Worm (Caenorhabditis elegans): ENCODE measurements around the gene F49C12.15.

DNA sequence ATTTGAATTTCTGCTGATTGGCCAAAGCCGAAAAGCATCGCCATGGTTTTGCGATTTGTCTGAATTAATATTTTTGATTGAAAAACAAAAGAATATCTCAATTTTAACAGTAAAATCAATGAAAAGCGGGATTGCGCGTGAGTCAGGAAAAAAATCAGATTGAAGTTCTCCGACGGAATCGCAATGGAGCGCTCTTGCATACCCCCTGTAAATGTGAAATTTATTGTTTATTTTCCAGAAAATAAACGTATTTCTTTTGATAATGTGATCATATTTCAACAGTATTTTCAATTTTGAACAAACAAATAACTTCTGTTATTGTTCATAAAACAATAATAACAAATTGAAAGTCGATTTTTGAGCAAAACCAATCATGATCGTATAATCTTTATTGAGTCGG lies 17.3 kb downstream of the F49C12.15 start, which contains the start of gene vps-26:
- TF ChIP-seq nhr-28 (tag; optimal IDR thresholded peaks at IDR 0.05) (no peak), unc-39 (tag; optimal IDR thresholded peaks at IDR 0.05) (no peak), nfya-1 (tag; optimal IDR thresholded peaks at IDR 0.05; ENCODE audit: insufficient read depth) (no peak), pha-4 (tag; optimal IDR thresholded peaks at IDR 0.05) (peak; percentile 81), elt-2 (tag; optimal IDR thresholded peaks at IDR 0.05) (peak; percentile 10), ama-1 (optimal IDR thresholded peaks at IDR 0.05) (no peak), lin-15B (tag; optimal IDR thresholded peaks at IDR 0.05) (peak; percentile 36), daf-12 (tag; optimal IDR thresholded peaks at IDR 0.05) (no peak), lin-39 (tag; optimal IDR thresholded peaks at IDR 0.05) (no peak), nhr-23 (tag; optimal IDR thresholded peaks at IDR 0.05) (no peak), nhr-11 (tag; optimal IDR thresholded peaks at IDR 0.05) (no peak), ceh-28 (tag; optimal IDR thresholded peaks at IDR 0.05) (no peak), tbx-2 (tag; optimal IDR thresholded peaks at IDR 0.05) (no peak), ceh-9 (tag; optimal IDR thresholded peaks at IDR 0.05) (no peak)

All from whole organism, L3 larva.